Fruit fly (Drosophila melanogaster) whole organism, adult: ENCODE results near the gene sbm.
A peak's percentile ranks its signal among the peaks of the same experiment; 100 is the strongest.

Experiments
- CG11617 ChIP-seq: fragments of 200-800 bp; sonication (Bioruptor generic); optimal IDR thresholded peaks from 2 replicates; lab custom pipeline; 2017; ENCODE audit warnings: mild to moderate bottlenecking, missing biosample characterization, missing genetic modification reagents, missing genetic modification characterization
- CG14711 ChIP-seq: fragments of 200-800 bp; sonication (Bioruptor generic); optimal IDR thresholded peaks from 2 replicates; lab custom pipeline; 2018; ENCODE audit warnings: missing biosample characterization, mild to moderate bottlenecking, missing genetic modification characterization, moderate library complexity
- CG5204 ChIP-seq: fragments of 200-800 bp; sonication (Bioruptor generic); optimal IDR thresholded peaks from 2 replicates; lab custom pipeline; 2016; ENCODE audit warnings: missing biosample characterization, missing genetic modification characterization
- CG7045 ChIP-seq: fragments of 200-800 bp; sonication (Bioruptor generic); optimal IDR thresholded peaks from 2 replicates; lab custom pipeline; 2017; ENCODE audit warnings: missing biosample characterization, mild to moderate bottlenecking, missing genetic modification characterization
- CG7101 ChIP-seq: fragments of 200-800 bp; sonication (Bioruptor generic); optimal IDR thresholded peaks from 2 replicates; lab custom pipeline; 2018; ENCODE audit warnings: missing biosample characterization, mild to moderate bottlenecking, missing genetic modification characterization, moderate library complexity
- Clk ChIP-seq: fragments of 200-800 bp; sonication (Bioruptor generic); optimal IDR thresholded peaks from 2 replicates; lab custom pipeline; 2017; ENCODE audit warnings: missing biosample characterization, missing genetic modification characterization
- Crg-1 ChIP-seq: fragments of 200-800 bp; sonication (Bioruptor generic); optimal IDR thresholded peaks from 2 replicates; lab custom pipeline; 2016; ENCODE audit warnings: missing biosample characterization, missing genetic modification characterization
- Hr96 ChIP-seq: fragments of 200-800 bp; sonication (Bioruptor generic); optimal IDR thresholded peaks from 2 replicates; lab custom pipeline; 2016; ENCODE audit warnings: missing biosample characterization, missing genetic modification characterization
- bab1 ChIP-seq: fragments of 200-800 bp; sonication (Bioruptor generic); optimal IDR thresholded peaks from 3 replicates; lab custom pipeline; 2019; ENCODE audit warnings: missing biosample characterization, mild to moderate bottlenecking, missing genetic modification characterization, moderate library complexity
- kay ChIP-seq: fragments of 200-800 bp; sonication (Bioruptor generic); peaks from one replicate; lab custom pipeline; 2016; ENCODE audit warnings: missing biosample characterization, missing genetic modification characterization, borderline replicate concordance

DNA sequence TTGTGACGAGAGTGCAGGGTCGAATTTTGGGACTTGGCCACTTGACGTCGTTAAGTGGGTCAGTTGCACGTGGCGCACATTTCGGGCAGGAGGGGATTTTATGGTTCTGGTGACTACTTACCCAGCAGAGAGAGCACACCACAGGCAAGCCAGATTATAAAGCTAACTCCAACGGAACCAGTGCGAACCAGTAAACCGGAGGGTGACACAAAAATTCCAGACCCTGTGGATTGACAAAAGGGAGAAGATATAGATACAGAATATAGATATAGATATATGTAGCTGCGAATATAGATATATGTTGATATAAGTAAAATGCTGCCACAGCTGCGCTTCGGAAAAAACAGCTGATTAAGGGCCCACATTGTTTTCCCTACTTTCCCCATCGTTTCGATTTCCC is 13.9 kb downstream of the sbm start:
- TF ChIP-seq Crg-1 (GFP tag; lab: Kevin White, UChicago) (no peak), CG7045 (GFP tag; lab: Kevin White, UChicago) (no peak), CG11617 (GFP tag; lab: Kevin White, UChicago) (no peak), CG5204 (GFP tag; lab: Kevin White, UChicago) (no peak), Hr96 (GFP tag; lab: Kevin White, UChicago) (no peak), Clk (GFP tag; lab: Kevin White, UChicago) (no peak), CG14711 (tag; lab: Kevin White, UChicago) (no peak), kay (GFP tag; lab: Kevin White, UChicago) (peak; percentile 30), bab1 (GFP tag; lab: Kevin White, UChicago) (no peak), CG7101 (tag; lab: Kevin White, UChicago) (no peak)
